Worm (Caenorhabditis elegans) whole organism, L1 larva: ENCODE results near the gene polh-1.

ENCODE experiments used
- efl-1 ChIP-seq, 4 experiments: fragments of 150-350 bp; optimal IDR thresholded peaks in 3 of 4; peaks in 1 of 4; 1 replicate in 1 of 4; 2 replicates in 3 of 4; lab custom pipeline; 2014; ENCODE audit warnings: missing biosample characterization in 2 of 4, missing genetic modification characterization in 2 of 4, missing genetic modification reagents in 2 of 4
- pqm-1 ChIP-seq: sonication (generic microtip); optimal IDR thresholded peaks from 3 replicates; lab custom pipeline; 2017; ENCODE audit warnings: missing biosample characterization, missing genetic modification characterization

DNA sequence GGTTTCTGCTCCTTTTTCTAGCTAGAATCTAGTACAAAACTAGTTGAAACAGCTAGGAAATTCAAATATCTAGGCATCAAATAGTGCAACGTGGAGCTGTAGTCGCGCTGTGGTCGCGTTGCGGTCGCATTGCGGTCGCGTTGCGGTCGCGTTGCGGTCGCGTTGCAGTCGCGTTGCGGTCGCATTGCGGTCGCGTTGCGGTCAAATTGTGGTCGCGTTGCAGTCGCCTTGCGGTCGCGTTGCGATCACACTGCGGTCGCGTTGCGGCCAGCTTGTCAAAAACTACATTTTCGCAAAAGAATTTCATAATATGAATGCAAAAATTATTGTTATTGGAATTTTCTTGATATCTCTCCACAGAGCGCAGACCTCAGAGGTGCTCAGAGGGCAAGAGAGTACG is 25.9 kb upstream of the polh-1 start:
- no peak for TF ChIP-seq efl-1 (optimal IDR thresholded peaks at IDR 0.05; lab: Kevin White, UChicago)
- no peak for TF ChIP-seq efl-1 (GFP tag; optimal IDR thresholded peaks at IDR 0.05 in 1 of 2; lab: Kevin White, UChicago)
- TF ChIP-seq pqm-1, result no peak
